Worm (Caenorhabditis elegans) whole organism, midembryonic: ENCODE results near the gene nspg-14.
A peak's percentile ranks its signal among the peaks of the same experiment; 100 is the strongest.

Experiments used
- T22C8.4 ChIP-seq: fragments of 200-800 bp; sonication (Bioruptor generic); IDR thresholded peaks from 2 replicates; pipeline ENCODE4 v1.3.6; 2022; ENCODE audit warnings: missing genetic modification characterization, missing compliant biosample characterization
- cog-1 ChIP-seq: sonication (generic microtip); optimal IDR thresholded peaks from 2 replicates; lab custom pipeline; 2016; ENCODE audit warnings: missing genetic modification characterization, missing compliant biosample characterization
- flt-1 ChIP-seq: fragments of 200-800 bp; sonication (Bioruptor generic); IDR thresholded peaks from 2 replicates; pipeline ENCODE4 v1.3.6; 2022; ENCODE audit warnings: missing genetic modification characterization, missing compliant biosample characterization
- klf-2 ChIP-seq: fragments of 200-800 bp; sonication (Bioruptor generic); conservative IDR thresholded peaks from 2 replicates; pipeline ENCODE4 v1.3.6; 2022; ENCODE audit warnings: missing genetic modification reagents, missing genetic modification characterization, missing compliant biosample characterization
- med-1 ChIP-seq: sonication (generic microtip); optimal IDR thresholded peaks from 2 replicates; lab custom pipeline; 2017; ENCODE audit warnings: missing genetic modification characterization, mild to moderate bottlenecking, missing compliant biosample characterization, antibody characterized with exemption, missing genetic modification reagents; ENCODE audit not compliant: insufficient read depth
- ref-1 ChIP-seq: fragments of 200-800 bp; sonication (Bioruptor generic); conservative IDR thresholded peaks from 2 replicates; pipeline ENCODE4 v1.3.6; 2022; ENCODE audit warnings: missing genetic modification reagents, missing genetic modification characterization, missing compliant biosample characterization
- tab-1 ChIP-seq: fragments of 200-800 bp; sonication (Bioruptor generic); IDR thresholded peaks from 2 replicates; pipeline ENCODE4 v1.3.6; 2022; ENCODE audit warnings: missing genetic modification characterization, missing compliant biosample characterization
- ztf-23 ChIP-seq: fragments of 200-800 bp; sonication (Bioruptor generic); IDR thresholded peaks from 2 replicates; pipeline ENCODE4 v1.3.6; 2022; ENCODE audit warnings: missing genetic modification reagents, missing genetic modification characterization, missing compliant biosample characterization
- ztf-29 ChIP-seq: fragments of 200-800 bp; sonication (Bioruptor generic); IDR thresholded peaks from 2 replicates; pipeline ENCODE4 v1.3.6; 2022; ENCODE audit warnings: missing genetic modification reagents, missing genetic modification characterization, missing compliant biosample characterization

Gene nspg-14

DNA sequence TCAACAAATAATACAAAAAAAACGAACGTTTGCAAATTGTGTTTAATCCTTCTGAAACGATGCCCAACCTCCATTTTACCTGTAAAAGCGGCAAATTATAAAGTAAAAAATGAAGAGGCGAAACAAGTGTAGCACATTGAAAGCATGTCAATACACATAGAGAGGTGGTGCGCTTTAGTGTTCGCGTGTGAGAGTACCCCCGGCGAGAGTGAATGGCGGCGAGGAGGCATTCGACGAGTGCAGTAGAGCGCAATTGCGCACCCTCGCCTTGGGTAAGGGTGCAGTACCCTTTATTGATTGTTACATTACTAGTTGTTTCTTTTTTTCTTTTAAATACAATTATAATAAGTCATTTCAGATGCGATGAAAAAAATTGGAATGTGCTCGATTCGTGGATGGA lies 22.4 kb downstream of the nspg-14 start, which contains the start of gene hst-6:
Gene hst-6, plus strand, starts transcription at position 353 of the 400 bp plus-strand sequence.
- TF ChIP-seq flt-1: peak; percentile 62
- no peak for TF ChIP-seq klf-2 (GFP tag; lab: Robert Waterston, UW)
- TF ChIP-seq ztf-29: peak; percentile 66; the same call in 1 of the 2 replicates
- TF ChIP-seq tab-1 (GFP tag; lab: Robert Waterston, UW): no peak; the same call in 1 of the 2 replicates
- peak; percentile 66; the same call in 1 of the 2 replicates for TF ChIP-seq ztf-23 (GFP tag; lab: Robert Waterston, UW)
- TF ChIP-seq cog-1 (tag; lab: Kevin White, UChicago): peak; percentile 78
- TF ChIP-seq ref-1 (GFP tag; lab: Robert Waterston, UW): no peak
- no peak; the same call in 1 of the 2 replicates for TF ChIP-seq T22C8.4 (GFP tag; lab: Robert Waterston, UW)
- TF ChIP-seq med-1 (GFP tag; lab: Kevin White, UChicago): no peak

DNA sequence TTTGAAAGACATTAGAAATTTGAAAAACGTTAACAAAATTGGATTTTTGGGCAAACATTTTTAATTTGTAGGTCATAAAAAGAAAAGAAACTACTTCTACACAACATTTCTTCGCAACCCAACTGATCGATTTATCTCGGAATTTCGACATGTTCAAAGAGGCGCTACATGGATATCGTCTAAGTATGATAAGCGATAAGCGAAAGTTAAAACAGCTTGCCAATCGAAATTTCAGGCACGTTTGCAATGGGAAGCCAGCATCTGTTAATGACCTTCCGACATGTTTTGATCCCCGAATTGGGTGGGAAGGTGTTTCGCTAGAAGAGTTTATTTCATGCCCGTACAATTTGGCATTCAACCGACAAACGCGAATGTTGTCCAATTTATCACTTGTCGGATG lies 23.9 kb downstream of the nspg-14 start:
- TF ChIP-seq ref-1 (GFP tag; lab: Robert Waterston, UW): no peak

DNA sequence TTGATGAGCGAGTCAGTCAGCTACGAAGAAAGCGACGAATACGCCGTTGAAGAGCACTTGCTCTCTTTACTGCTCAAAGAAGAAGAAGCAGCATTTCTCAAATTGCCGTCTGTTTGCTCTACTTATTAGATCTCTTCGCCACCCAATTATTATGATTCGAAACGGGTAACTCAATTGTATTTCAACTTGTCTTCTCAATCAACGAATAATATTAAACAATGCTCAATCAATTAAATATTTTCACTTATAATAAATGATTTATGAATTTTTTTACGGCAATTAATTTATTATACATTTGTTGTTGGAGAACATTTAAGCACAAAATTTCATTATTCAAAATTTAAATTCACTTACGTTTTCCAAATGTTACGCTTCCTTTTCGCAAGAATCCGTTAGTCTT lies 25.4 kb downstream of the nspg-14 start:
- TF ChIP-seq ztf-29 (no peak), T22C8.4 (GFP tag; lab: Robert Waterston, UW) (no peak), cog-1 (tag; lab: Kevin White, UChicago) (no peak), klf-2 (GFP tag; lab: Robert Waterston, UW) (no peak)

DNA sequence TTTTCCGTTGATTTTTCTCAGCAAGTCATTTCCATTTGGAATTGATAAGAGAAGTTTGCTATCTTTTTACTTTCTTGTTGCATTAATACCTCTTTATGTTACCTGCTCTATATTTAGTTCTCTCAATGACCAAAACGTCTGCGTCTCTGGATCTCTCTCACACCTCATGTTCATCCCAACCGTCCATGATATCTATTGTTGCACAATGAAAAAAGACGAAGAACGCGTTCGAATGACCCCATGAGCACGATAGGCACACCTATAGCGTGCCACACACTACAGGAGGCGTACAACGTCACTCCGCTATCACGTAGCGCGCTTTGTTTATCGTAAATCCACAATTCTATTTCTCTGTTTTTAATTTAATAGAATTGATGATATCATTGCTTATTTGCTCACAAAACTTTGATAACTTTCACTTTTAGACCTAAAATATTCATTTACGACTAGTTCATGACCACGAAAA lies 26.4 kb downstream of the nspg-14 start, which contains the start of gene Y34B4A.2:
Gene Y34B4A.2, plus strand, starts transcription at position 328 of the 466 bp plus-strand sequence.
- 0 out of 2 replicates have a peak, but pooled peaks have one; percentile 37 for TF ChIP-seq flt-1
- no peak for TF ChIP-seq ztf-29

DNA sequence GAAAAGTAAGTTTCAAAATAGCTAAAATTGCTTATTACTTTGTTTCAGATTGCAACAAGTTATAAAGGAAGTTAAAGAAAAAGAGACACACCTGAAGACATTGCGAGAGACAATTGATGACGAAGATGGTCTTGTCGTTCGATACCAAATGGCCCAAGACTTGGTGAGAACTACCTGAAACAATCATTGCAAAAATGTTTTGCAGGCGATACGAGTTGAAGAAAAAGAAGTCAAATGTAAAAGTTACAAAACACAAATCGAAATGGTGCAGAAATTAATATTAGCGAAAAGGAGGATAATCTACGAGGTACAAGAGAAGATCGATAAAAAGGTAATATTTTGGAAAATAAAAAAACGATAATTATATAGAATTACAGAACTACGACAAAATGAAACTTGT lies 26.8 kb downstream of the nspg-14 start, which contains the start of gene rga-8:
Gene rga-8, minus strand, starts transcription at position 101 of the 400 bp plus-strand sequence.
- TF ChIP-seq T22C8.4 (GFP tag; lab: Robert Waterston, UW): no peak

DNA sequence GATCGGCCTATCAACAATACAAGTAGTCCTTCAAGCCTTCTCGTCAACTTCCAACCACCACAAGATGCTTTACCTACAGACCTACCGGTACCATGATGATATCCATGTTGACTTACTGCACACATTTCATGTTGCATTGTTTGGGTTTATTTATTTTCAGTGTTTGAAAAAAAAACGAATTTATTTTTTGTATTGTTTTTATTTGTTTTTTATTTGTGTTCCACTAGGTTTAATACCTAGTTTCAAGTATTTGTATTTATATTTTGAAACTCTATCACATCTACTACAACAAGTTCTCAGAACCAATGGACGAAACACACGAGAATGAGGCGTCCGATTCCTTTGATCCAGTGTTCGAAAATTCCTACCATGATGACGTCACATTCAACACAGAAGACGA lies 30.7 kb downstream of the nspg-14 start, which contains the start of gene vps-41:
Gene vps-41, plus strand, starts transcription at position 301 of the 400 bp plus-strand sequence.
- TF ChIP-seq med-1 (GFP tag; lab: Kevin White, UChicago) (no peak), klf-2 (GFP tag; lab: Robert Waterston, UW) (no peak), tab-1 (GFP tag; lab: Robert Waterston, UW) (no peak), ztf-29 (no peak), ztf-23 (GFP tag; lab: Robert Waterston, UW) (no peak), cog-1 (tag; lab: Kevin White, UChicago) (no peak), ref-1 (GFP tag; lab: Robert Waterston, UW) (no peak), T22C8.4 (GFP tag; lab: Robert Waterston, UW) (no peak), flt-1 (no peak)

DNA sequence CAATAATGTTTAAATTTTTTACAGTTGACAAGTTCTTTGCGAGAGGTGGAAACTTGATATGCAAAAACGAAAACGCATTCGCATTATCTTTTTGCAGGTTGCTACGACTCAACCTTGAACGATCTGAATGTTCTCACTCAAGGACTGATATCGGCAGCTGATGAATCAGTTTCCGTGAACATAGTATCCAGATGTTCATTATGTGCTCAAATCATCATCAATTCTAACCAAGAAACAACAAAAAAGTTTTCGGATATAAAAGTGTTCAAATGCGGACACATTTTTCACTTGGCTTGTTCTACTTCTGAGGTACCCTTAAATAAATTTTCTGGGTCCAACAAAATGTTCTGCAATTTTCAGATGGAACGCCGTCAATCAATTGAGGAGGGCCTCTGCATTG lies 36.3 kb downstream of the nspg-14 start:
- TF ChIP-seq tab-1 (GFP tag; lab: Robert Waterston, UW) (no peak), T22C8.4 (GFP tag; lab: Robert Waterston, UW) (no peak), flt-1 (no peak), ztf-23 (GFP tag; lab: Robert Waterston, UW) (no peak), klf-2 (GFP tag; lab: Robert Waterston, UW) (no peak), med-1 (GFP tag; lab: Kevin White, UChicago) (no peak), ztf-29 (no peak), ref-1 (GFP tag; lab: Robert Waterston, UW) (no peak), cog-1 (tag; lab: Kevin White, UChicago) (no peak)

DNA sequence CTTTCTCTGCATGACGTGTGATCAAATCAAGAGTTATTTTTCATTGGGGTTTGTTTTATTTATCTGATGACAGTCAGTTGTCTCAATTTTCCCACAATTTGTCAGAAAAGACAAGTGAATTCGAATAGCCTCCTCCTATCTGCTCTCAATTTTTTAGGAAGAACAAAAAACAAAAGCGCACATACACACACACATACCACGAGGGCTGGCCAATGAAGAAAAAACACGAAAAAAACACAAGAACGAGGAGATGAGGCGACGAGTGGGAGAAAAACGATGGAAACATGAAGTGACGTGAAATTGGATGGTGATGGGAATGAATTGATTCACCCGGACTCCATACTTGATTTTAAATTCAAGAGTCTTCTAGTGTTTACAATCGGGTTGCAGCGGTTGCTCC lies 41.0 kb downstream of the nspg-14 start:
- TF ChIP-seq med-1 (GFP tag; lab: Kevin White, UChicago) (no peak), tab-1 (GFP tag; lab: Robert Waterston, UW) (no peak), cog-1 (tag; lab: Kevin White, UChicago) (no peak), ref-1 (GFP tag; lab: Robert Waterston, UW) (no peak), ztf-23 (GFP tag; lab: Robert Waterston, UW) (no peak), T22C8.4 (GFP tag; lab: Robert Waterston, UW) (no peak), klf-2 (GFP tag; lab: Robert Waterston, UW) (no peak), flt-1 (no peak), ztf-29 (no peak)

DNA sequence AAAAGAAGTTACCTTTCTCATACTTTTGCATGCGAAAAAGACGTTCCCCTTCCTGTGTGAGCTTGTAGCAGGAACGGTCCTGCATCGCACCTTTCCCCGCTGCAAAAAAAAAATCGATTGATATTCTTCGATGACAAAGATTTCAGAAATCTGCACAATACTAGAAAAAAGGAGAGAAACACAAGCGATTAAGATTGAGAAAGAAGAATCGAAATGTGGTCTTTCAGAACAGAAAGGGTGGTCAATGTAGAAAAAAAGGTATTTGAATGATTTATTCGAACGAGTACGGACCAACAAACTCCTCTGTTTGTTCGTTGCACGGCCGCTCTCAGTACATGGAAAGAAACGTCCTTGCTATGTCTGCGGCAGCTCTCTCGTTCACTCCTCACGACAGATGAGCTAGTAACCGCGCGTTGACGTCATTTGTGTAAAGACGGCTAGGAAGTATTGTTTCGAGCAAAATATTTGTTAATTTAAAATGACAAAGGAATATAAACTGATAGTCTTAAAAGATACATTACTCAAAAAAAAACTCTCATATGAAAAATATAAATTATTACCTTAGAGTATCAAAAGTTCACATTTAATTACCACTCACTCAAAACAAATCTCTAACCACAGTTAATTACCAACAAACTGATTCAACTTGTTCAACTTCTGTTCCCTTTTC lies 45.2 kb downstream of the nspg-14 start, which contains the start of gene ift-81:
Gene ift-81, plus strand, starts transcription at position 620 of the 670 bp plus-strand sequence.
- TF ChIP-seq cog-1 (tag; lab: Kevin White, UChicago) (no peak), ref-1 (GFP tag; lab: Robert Waterston, UW) (no peak), ztf-23 (GFP tag; lab: Robert Waterston, UW) (no peak), klf-2 (GFP tag; lab: Robert Waterston, UW) (no peak), med-1 (GFP tag; lab: Kevin White, UChicago) (no peak), tab-1 (GFP tag; lab: Robert Waterston, UW) (no peak), T22C8.4 (GFP tag; lab: Robert Waterston, UW) (no peak), ztf-29 (no peak), flt-1 (no peak)

DNA sequence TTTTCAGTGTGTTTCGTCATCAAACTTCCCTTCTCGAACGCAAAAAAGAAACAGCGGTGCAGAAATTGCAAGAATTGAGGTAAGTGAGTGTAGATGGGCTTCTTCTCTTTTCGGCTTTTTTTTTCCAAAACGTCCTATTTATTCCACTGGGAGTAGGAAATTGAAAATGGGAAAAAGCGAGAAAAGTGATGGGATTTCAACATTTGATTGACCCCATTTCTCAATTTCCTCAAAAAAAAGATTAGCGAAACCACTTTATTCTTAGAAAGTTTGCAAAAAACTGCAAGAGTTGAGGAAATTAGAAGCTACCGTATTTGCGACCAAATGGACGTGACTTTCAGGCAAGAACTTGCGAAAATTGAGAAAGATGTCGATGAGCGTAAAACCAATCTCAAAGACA lies 50.7 kb downstream of the nspg-14 start, which contains the start of gene ags-3:
Gene ags-3, minus strand, starts transcription at position 101 of the 400 bp plus-strand sequence.
- no peak for TF ChIP-seq tab-1 (GFP tag; lab: Robert Waterston, UW)
- no peak for TF ChIP-seq ztf-29
- TF ChIP-seq med-1 (GFP tag; lab: Kevin White, UChicago): no peak
- no peak for TF ChIP-seq T22C8.4 (GFP tag; lab: Robert Waterston, UW)
- no peak for TF ChIP-seq cog-1 (tag; lab: Kevin White, UChicago)
- TF ChIP-seq klf-2 (GFP tag; lab: Robert Waterston, UW): no peak
- TF ChIP-seq ref-1 (GFP tag; lab: Robert Waterston, UW): no peak
- no peak for TF ChIP-seq flt-1
